Fruit fly (Drosophila melanogaster) whole organism, embryonic: Measurements from ENCODE around the gene CG31029.

Source experiments
- Ada2b ChIP-seq: fragments of 200-800 bp; sonication (Bioruptor generic); IDR thresholded peaks from 2 replicates; pipeline ENCODE4 v1.3.6; 2022; ENCODE audit warnings: missing biosample characterization, missing genetic modification characterization
- Awh ChIP-seq: fragments of 200-800 bp; sonication (Bioruptor generic); IDR thresholded peaks from 2 replicates; pipeline ENCODE4, ENCODE4 v1.3.6; 2022; ENCODE audit warnings: missing biosample characterization, missing genetic modification characterization
- Bgb ChIP-seq: fragments of 200-800 bp; sonication (Bioruptor generic); IDR thresholded peaks from 2 replicates; pipeline ENCODE4 v1.3.6; 2022; ENCODE audit warnings: missing biosample characterization, missing genetic modification characterization; ENCODE audit not compliant: partially characterized antibody
- CG10267 ChIP-seq: fragments of 200-800 bp; sonication (Bioruptor generic); optimal IDR thresholded peaks from 2 replicates; lab custom pipeline; 2018; ENCODE audit warnings: missing biosample characterization, mild to moderate bottlenecking, missing genetic modification characterization, moderate library complexity
- CG12219 ChIP-seq: fragments of 200-800 bp; sonication (Bioruptor generic); optimal IDR thresholded peaks from 3 replicates; lab custom pipeline; 2018; ENCODE audit warnings: missing biosample characterization, mild to moderate bottlenecking, missing genetic modification characterization
- CG12391 ChIP-seq: fragments of 200-800 bp; sonication (Bioruptor generic); optimal IDR thresholded peaks from 3 replicates; lab custom pipeline; 2018; ENCODE audit warnings: missing biosample characterization, mild to moderate bottlenecking, missing genetic modification characterization, moderate library complexity
- CG14050 ChIP-seq: fragments of 200-800 bp; sonication (Bioruptor generic); IDR thresholded peaks from 3 replicates; pipeline ENCODE4 v1.3.6; 2022; ENCODE audit warnings: missing biosample characterization, missing genetic modification characterization
- CG16779 ChIP-seq: fragments of 200-800 bp; sonication (Bioruptor generic); IDR thresholded peaks from 2 replicates; pipeline ENCODE4 v1.3.6; 2022; ENCODE audit warnings: missing biosample characterization, missing genetic modification characterization
- CG17912 ChIP-seq: fragments of 200-800 bp; sonication (Bioruptor generic); optimal IDR thresholded peaks from 2 replicates; lab custom pipeline; 2018; ENCODE audit warnings: missing biosample characterization, mild to moderate bottlenecking, missing genetic modification characterization
- CG30403 ChIP-seq: fragments of 200-800 bp; sonication (Bioruptor generic); optimal IDR thresholded peaks from 3 replicates; lab custom pipeline; 2016; ENCODE audit warnings: missing biosample characterization, missing genetic modification characterization
- CG31365 ChIP-seq: fragments of 200-800 bp; sonication (Bioruptor generic); optimal IDR thresholded peaks from 2 replicates; lab custom pipeline; 2018; ENCODE audit warnings: missing biosample characterization, mild to moderate bottlenecking, missing genetic modification characterization
- CG32772 ChIP-seq: fragments of 200-800 bp; sonication (Bioruptor generic); IDR thresholded peaks from 2 replicates; pipeline ENCODE4 v1.3.6; 2022; ENCODE audit warnings: missing biosample characterization, missing genetic modification characterization
- CG3847 ChIP-seq: fragments of 200-800 bp; sonication (Bioruptor generic); IDR thresholded peaks from 2 replicates; pipeline ENCODE4 v1.3.6; 2022; ENCODE audit warnings: missing biosample characterization, missing genetic modification characterization
- CG4424 ChIP-seq: fragments of 200-800 bp; sonication (Bioruptor generic); optimal IDR thresholded peaks from 3 replicates; lab custom pipeline; 2016; ENCODE audit warnings: missing biosample characterization, missing genetic modification characterization
- CG6654 ChIP-seq: fragments of 200-800 bp; sonication (Bioruptor generic); optimal IDR thresholded peaks from 2 replicates; lab custom pipeline; 2017; ENCODE audit warnings: missing biosample characterization, mild to moderate bottlenecking, missing genetic modification characterization
- CG6689 ChIP-seq: fragments of 200-800 bp; sonication (Bioruptor generic); IDR thresholded peaks from 2 replicates; pipeline ENCODE4 v1.3.6; 2022; ENCODE audit warnings: missing biosample characterization, missing genetic modification characterization
- CG6813 ChIP-seq: fragments of 200-800 bp; sonication (Bioruptor generic); optimal IDR thresholded peaks from 2 replicates; lab custom pipeline; 2017; ENCODE audit warnings: missing biosample characterization, missing genetic modification characterization, mild to moderate bottlenecking, moderate library complexity, missing genetic modification reagents
- CG7556 ChIP-seq: fragments of 200-800 bp; sonication (Bioruptor generic); optimal IDR thresholded peaks from 2 replicates; lab custom pipeline; 2017; ENCODE audit warnings: missing biosample characterization, mild to moderate bottlenecking, missing genetic modification characterization
- CrebB ChIP-seq: fragments of 200-800 bp; sonication (Bioruptor generic); optimal IDR thresholded peaks from 3 replicates; lab custom pipeline; 2018; ENCODE audit warnings: missing biosample characterization, mild to moderate bottlenecking, missing genetic modification characterization
- Dref ChIP-seq: fragments of 200-800 bp; sonication (Bioruptor generic); IDR thresholded peaks from 2 replicates; pipeline ENCODE4 v1.3.6; 2022; ENCODE audit warnings: missing biosample characterization, missing genetic modification characterization
- Elba2 ChIP-seq: fragments of 200-800 bp; sonication (Bioruptor generic); optimal IDR thresholded peaks from 3 replicates; lab custom pipeline; 2016; ENCODE audit warnings: missing biosample characterization, missing genetic modification characterization
- Fer2 ChIP-seq: fragments of 200-800 bp; sonication (Bioruptor generic); optimal IDR thresholded peaks from 2 replicates; lab custom pipeline; 2018; ENCODE audit warnings: missing biosample characterization, mild to moderate bottlenecking, missing genetic modification characterization, moderate library complexity
- Fer3 ChIP-seq: fragments of 200-800 bp; sonication (Bioruptor generic); optimal IDR thresholded peaks from 2 replicates; lab custom pipeline; 2018; ENCODE audit warnings: missing biosample characterization, mild to moderate bottlenecking, missing genetic modification characterization, moderate library complexity
- Hr3 ChIP-seq: fragments of 200-800 bp; sonication (Bioruptor generic); optimal IDR thresholded peaks from 3 replicates; lab custom pipeline; 2016; ENCODE audit warnings: missing biosample characterization, missing genetic modification characterization
- Kr ChIP-seq: fragments of 200-800 bp; sonication (Bioruptor generic); optimal IDR thresholded peaks from 2 replicates; lab custom pipeline; 2017; ENCODE audit warnings: missing biosample characterization, mild to moderate bottlenecking, missing genetic modification characterization
- MESR4 ChIP-seq: fragments of 200-800 bp; sonication (Bioruptor generic); optimal IDR thresholded peaks from 2 replicates; lab custom pipeline; 2018; ENCODE audit warnings: missing biosample characterization, mild to moderate bottlenecking, missing genetic modification characterization, moderate library complexity
- Myb ChIP-seq: fragments of 200-800 bp; sonication (Bioruptor generic); optimal IDR thresholded peaks from 2 replicates; lab custom pipeline; 2016; ENCODE audit warnings: missing biosample characterization, missing genetic modification characterization
- NC2α ChIP-seq: fragments of 200-800 bp; sonication (Bioruptor generic); optimal IDR thresholded peaks from 2 replicates; lab custom pipeline; 2016; ENCODE audit warnings: missing biosample characterization, missing genetic modification characterization
- NK7.1 ChIP-seq: fragments of 200-800 bp; sonication (Bioruptor generic); optimal IDR thresholded peaks from 3 replicates; lab custom pipeline; 2016; ENCODE audit warnings: missing biosample characterization, missing genetic modification characterization
- Pdp1 ChIP-seq, 2 experiments: fragments of 200-800 bp; sonication (Bioruptor generic); optimal IDR thresholded peaks; 3 replicates each; lab custom pipeline; 2016; ENCODE audit warnings: missing biosample characterization in 2 of 2, missing genetic modification characterization in 2 of 2, mild to moderate bottlenecking in 1 of 2, moderate library complexity in 1 of 2
- Side ChIP-seq: fragments of 200-800 bp; sonication (Bioruptor generic); optimal IDR thresholded peaks from 2 replicates; lab custom pipeline; 2016; ENCODE audit warnings: missing biosample characterization, missing genetic modification characterization
- Taf1 ChIP-seq: fragments of 200-800 bp; sonication (Bioruptor generic); IDR thresholded peaks from 2 replicates; pipeline ENCODE4 v1.3.6; 2022; ENCODE audit warnings: missing biosample characterization, missing genetic modification characterization
- az2 ChIP-seq: fragments of 200-800 bp; sonication (Bioruptor generic); optimal IDR thresholded peaks from 3 replicates; lab custom pipeline; 2016; ENCODE audit warnings: missing biosample characterization, missing genetic modification characterization
- bab2 ChIP-seq: fragments of 200-800 bp; sonication (Bioruptor generic); optimal IDR thresholded peaks from 2 replicates; lab custom pipeline; 2016; ENCODE audit warnings: missing biosample characterization, missing genetic modification characterization
- emc ChIP-seq: fragments of 200-800 bp; sonication (Bioruptor generic); optimal IDR thresholded peaks from 2 replicates; lab custom pipeline; 2016; ENCODE audit warnings: missing biosample characterization, missing genetic modification characterization
- ewg ChIP-seq: fragments of 200-800 bp; sonication (Bioruptor generic); optimal IDR thresholded peaks from 3 replicates; lab custom pipeline; 2017; ENCODE audit warnings: mild to moderate bottlenecking, missing biosample characterization, missing genetic modification reagents, missing genetic modification characterization
- fd64A ChIP-seq: fragments of 200-800 bp; sonication (Bioruptor generic); optimal IDR thresholded peaks from 3 replicates; lab custom pipeline; 2018; ENCODE audit warnings: missing biosample characterization, mild to moderate bottlenecking, missing genetic modification characterization
- fd96Cb ChIP-seq: fragments of 200-800 bp; sonication (Bioruptor generic); optimal IDR thresholded peaks from 2 replicates; lab custom pipeline; 2018; ENCODE audit warnings: missing biosample characterization, mild to moderate bottlenecking, missing genetic modification characterization, moderate library complexity
- ftz-f1 ChIP-seq: fragments of 200-800 bp; sonication (Bioruptor generic); optimal IDR thresholded peaks from 2 replicates; lab custom pipeline; 2016; ENCODE audit warnings: missing biosample characterization, missing genetic modification characterization
- gce ChIP-seq: fragments of 200-800 bp; sonication (Bioruptor generic); IDR thresholded peaks from 3 replicates; pipeline ENCODE4 v1.3.6; 2022; ENCODE audit warnings: missing biosample characterization, missing genetic modification characterization
- gcm ChIP-seq: fragments of 200-800 bp; sonication (Bioruptor generic); optimal IDR thresholded peaks from 2 replicates; lab custom pipeline; 2019; ENCODE audit warnings: missing biosample characterization, mild to moderate bottlenecking, missing genetic modification characterization, moderate library complexity
- insv ChIP-seq, 2 experiments: fragments of 200-800 bp; sonication (Bioruptor generic); optimal IDR thresholded peaks; 3 replicates each; lab custom pipeline; 2016 to 2018; ENCODE audit warnings: missing biosample characterization in 2 of 2, missing genetic modification characterization in 2 of 2
- jumu ChIP-seq: fragments of 200-800 bp; sonication (Bioruptor generic); optimal IDR thresholded peaks from 3 replicates; lab custom pipeline; 2016; ENCODE audit warnings: missing biosample characterization, missing genetic modification characterization
- ken ChIP-seq: fragments of 200-800 bp; sonication (Bioruptor generic); IDR thresholded peaks from 3 replicates; pipeline ENCODE4 v1.3.6; 2022; ENCODE audit warnings: missing biosample characterization, missing genetic modification characterization
- knrl ChIP-seq: fragments of 200-800 bp; sonication (Bioruptor generic); IDR thresholded peaks from 3 replicates; pipeline ENCODE4 v1.3.6; 2022; ENCODE audit warnings: missing biosample characterization, missing genetic modification characterization; ENCODE audit not compliant: partially characterized antibody
- otp ChIP-seq: fragments of 200-800 bp; sonication (Bioruptor generic); IDR thresholded peaks from 3 replicates; pipeline ENCODE4, ENCODE4 v1.3.6; 2022; ENCODE audit warnings: missing biosample characterization, missing genetic modification characterization
- psq ChIP-seq: fragments of 200-800 bp; sonication (Bioruptor generic); optimal IDR thresholded peaks from 2 replicates; lab custom pipeline; 2017; ENCODE audit warnings: missing biosample characterization, missing genetic modification characterization
- shn ChIP-seq: fragments of 200-800 bp; sonication (Bioruptor generic); optimal IDR thresholded peaks from 3 replicates; lab custom pipeline; 2016; ENCODE audit warnings: missing biosample characterization, missing genetic modification characterization
- so ChIP-seq: fragments of 200-800 bp; sonication (Bioruptor generic); IDR thresholded peaks from 3 replicates; pipeline ENCODE4 v1.3.6; 2022; ENCODE audit warnings: missing biosample characterization, missing genetic modification characterization
- tio ChIP-seq: fragments of 200-800 bp; sonication (Bioruptor generic); optimal IDR thresholded peaks from 2 replicates; lab custom pipeline; 2017; ENCODE audit warnings: missing biosample characterization, missing genetic modification characterization, inconsistent platforms
- unpg ChIP-seq: fragments of 200-800 bp; sonication (Bioruptor generic); optimal IDR thresholded peaks from 3 replicates; lab custom pipeline; 2018; ENCODE audit warnings: missing biosample characterization, mild to moderate bottlenecking, missing genetic modification characterization, moderate library complexity
- z ChIP-seq: fragments of 200-800 bp; sonication (Bioruptor generic); IDR thresholded peaks from 3 replicates; pipeline ENCODE4 v1.3.6; 2022; ENCODE audit warnings: missing biosample characterization, missing genetic modification characterization

Gene CG31029

dm6 chr3R:30164162-30164561, 32.0 kb upstream of the CG31029 start (continued):
- TF ChIP-seq ewg = peak; percentile 25
- no peak for TF ChIP-seq CG14050 (GFP tag; lab: Robert Waterston, UW)
- no peak for TF ChIP-seq Fer2 (tag; lab: Kevin White, UChicago)
- no peak for TF ChIP-seq Dref
- TF ChIP-seq CG6654 (GFP tag; lab: Kevin White, UChicago) = no peak
- TF ChIP-seq gcm (GFP tag; lab: Kevin White, UChicago) = no peak
- TF ChIP-seq az2 (GFP tag; lab: Kevin White, UChicago) = peak; percentile 35
- TF ChIP-seq CG30403 (GFP tag; lab: Kevin White, UChicago) = peak; percentile 32
- TF ChIP-seq bab2 = peak; percentile 12
- TF ChIP-seq CG6813 (GFP tag; lab: Kevin White, UChicago) = no peak
- peak; percentile 28; the same call in 1 of the 2 replicates for TF ChIP-seq Ada2b (GFP tag; lab: Robert Waterston, UW)
- no peak for TF ChIP-seq CG17912 (GFP tag; lab: Kevin White, UChicago)
- no peak for TF ChIP-seq CrebB (tag; lab: Kevin White, UChicago)
- no peak for TF ChIP-seq Taf1 (GFP tag; lab: Robert Waterston, UW)
- no peak for TF ChIP-seq z (GFP tag; lab: Robert Waterston, UW)
- no peak for TF ChIP-seq Elba2
- no peak for TF ChIP-seq Myb (GFP tag; lab: Kevin White, UChicago)
- no peak for TF ChIP-seq Bgb (GFP tag; lab: Robert Waterston, UW)
- no peak for TF ChIP-seq insv (GFP tag; optimal IDR thresholded peaks at IDR 0.05; lab: Kevin White, UChicago)
- no peak for TF ChIP-seq otp (GFP tag; lab: Robert Waterston, UW)
- TF ChIP-seq Kr = no peak
- TF ChIP-seq unpg (GFP tag; lab: Kevin White, UChicago) = peak; percentile 38
- peak; percentile 54; the same call in 1 of the 3 replicates for TF ChIP-seq gce (GFP tag; lab: Robert Waterston, UW)
- no peak for TF ChIP-seq CG4424
- no peak for TF ChIP-seq fd64A (GFP tag; lab: Kevin White, UChicago)
- peak; percentile 38; the same call in 1 of the 2 replicates for TF ChIP-seq CG6689
- TF ChIP-seq emc (GFP tag; lab: Kevin White, UChicago) = no peak
- TF ChIP-seq CG12391 (tag; lab: Kevin White, UChicago) = peak; percentile 5
- TF ChIP-seq shn (GFP tag; lab: Kevin White, UChicago) = peak; percentile 6
- no peak for TF ChIP-seq CG16779
- TF ChIP-seq psq (GFP tag; lab: Kevin White, UChicago) = no peak
- peak; percentile 19 for TF ChIP-seq CG12219 (GFP tag; lab: Kevin White, UChicago)
- no peak for TF ChIP-seq tio
- peak; percentile 6 for TF ChIP-seq CG7556
- TF ChIP-seq NK7.1 (GFP tag; lab: Kevin White, UChicago) = no peak
- TF ChIP-seq MESR4 (GFP tag; lab: Kevin White, UChicago) = no peak
- no peak for TF ChIP-seq ftz-f1 (GFP tag; lab: Kevin White, UChicago)
- peak; percentile 9 for TF ChIP-seq fd96Cb (tag; lab: Kevin White, UChicago)
- peak in 1 of 2 experiments; percentile 26 for TF ChIP-seq Pdp1 (GFP tag; optimal IDR thresholded peaks at IDR 0.05; lab: Kevin White, UChicago)
- TF ChIP-seq Awh (GFP tag; lab: Robert Waterston, UW) = peak; percentile 34; the same call in 1 of the 2 replicates
- TF ChIP-seq so (GFP tag; lab: Robert Waterston, UW) = peak; percentile 77; the same call in 2 of the 3 replicates
- TF ChIP-seq CG10267 = no peak
- TF ChIP-seq Fer3 = no peak
- 0 out of 2 replicates have a peak, but pooled peaks have one; percentile 18 for TF ChIP-seq CG32772 (GFP tag; lab: Robert Waterston, UW)
- TF ChIP-seq knrl (GFP tag; lab: Robert Waterston, UW) = no peak
- no peak for TF ChIP-seq Side (GFP tag; lab: Kevin White, UChicago)
- TF ChIP-seq CG31365 (tag; lab: Kevin White, UChicago) = no peak
- no peak for TF ChIP-seq jumu (GFP tag; lab: Kevin White, UChicago)
- 0 out of 3 replicates have a peak, but pooled peaks have one; percentile 56 for TF ChIP-seq ken (GFP tag; lab: Robert Waterston, UW)
- TF ChIP-seq NC2α = no peak
- no peak for TF ChIP-seq Hr3
- TF ChIP-seq CG3847 = no peak
